Worm (Caenorhabditis elegans): ENCODE measurements around the gene prx-19.

prx-19 gene

DNA sequence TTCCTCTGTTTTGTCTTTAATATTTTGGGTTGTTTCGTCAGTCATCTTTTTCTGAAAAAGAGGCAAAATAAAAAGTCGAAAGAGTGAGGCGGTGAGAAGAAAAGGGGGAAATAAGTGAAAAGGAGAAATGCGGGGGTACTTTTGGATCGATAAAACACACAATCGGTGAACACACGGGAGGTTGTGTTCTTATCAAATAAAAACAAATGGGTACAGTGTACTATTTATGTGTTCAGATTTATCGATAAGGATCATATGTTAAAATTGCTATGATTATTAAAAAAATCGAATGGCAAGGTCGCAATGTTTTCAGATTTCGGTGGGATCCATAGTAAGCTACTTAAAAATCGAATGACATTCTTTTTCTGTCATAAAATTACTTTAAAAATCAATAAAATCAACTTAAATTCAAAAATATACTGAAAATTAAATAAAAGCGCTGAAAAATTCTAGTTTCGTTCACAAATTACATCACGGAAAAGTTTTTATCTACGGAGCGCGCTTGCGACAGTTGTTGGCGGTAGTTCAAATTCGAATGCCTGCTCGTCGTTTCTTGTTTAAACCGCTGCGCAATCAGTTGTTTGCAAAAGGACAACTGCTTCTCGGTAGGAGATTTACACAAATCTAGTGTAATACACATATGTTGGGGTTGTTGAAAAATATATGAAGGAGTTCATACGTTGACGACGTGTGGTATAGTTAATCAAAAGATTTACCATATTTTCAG is at the start of gene prx-19:
Gene prx-19 (minus strand): TSS at position 51 of the 727 bp plus-strand sequence.
- TF ChIP-seq W03F9.2 (tag; optimal IDR thresholded peaks at IDR 0.05) (no peak), dao-5 (tag; optimal IDR thresholded peaks at IDR 0.05) (no peak), him-1 (tag; optimal IDR thresholded peaks at IDR 0.05) (no peak)

DNA sequence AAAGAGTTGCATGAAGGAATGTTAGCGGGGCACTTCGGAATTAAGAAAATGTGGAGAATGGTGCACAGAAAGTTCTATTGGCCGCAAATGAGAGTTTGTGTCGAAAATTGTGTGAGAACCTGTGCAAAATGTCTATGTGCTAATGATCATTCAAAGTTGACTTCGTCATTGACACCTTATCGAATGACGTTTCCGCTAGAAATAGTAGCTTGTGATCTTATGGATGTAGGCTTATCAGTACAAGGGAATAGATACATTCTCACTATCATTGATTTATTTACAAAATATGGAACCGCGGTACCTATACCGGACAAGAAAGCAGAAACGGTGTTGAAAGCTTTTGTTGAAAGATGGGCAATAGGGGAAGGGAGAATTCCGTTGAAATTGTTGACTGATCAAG is 49.4 kb upstream of the prx-19 start:
- no peak for TF ChIP-seq W03F9.2 (tag; optimal IDR thresholded peaks at IDR 0.05)
- TF ChIP-seq dao-5 (tag; optimal IDR thresholded peaks at IDR 0.05), result no peak
- TF ChIP-seq him-1 (tag; optimal IDR thresholded peaks at IDR 0.05), result no peak

DNA sequence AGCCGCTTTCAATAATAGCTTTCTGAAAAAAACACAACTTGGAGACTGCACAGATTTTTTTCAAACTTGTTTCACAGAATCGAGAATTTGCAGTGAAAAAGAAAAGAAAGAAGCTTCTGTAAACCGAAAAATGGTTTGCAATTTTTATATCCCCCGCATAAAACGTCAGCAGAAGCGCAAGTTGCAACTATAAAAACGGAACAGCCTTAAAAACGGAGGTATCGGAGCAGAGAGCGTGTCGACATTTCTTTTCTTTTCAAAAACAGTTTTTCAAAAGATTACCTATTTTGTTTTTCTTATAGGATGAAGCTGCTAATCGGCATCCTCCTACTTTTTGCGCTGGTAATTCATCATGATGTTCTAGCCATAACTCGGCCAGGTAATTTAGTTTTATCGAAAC is 42.9 kb upstream of the prx-19 start, which contains the start of gene plg-1:
Gene plg-1 (plus strand): TSS at position 301 of the 400 bp plus-strand sequence.
- no peak for TF ChIP-seq him-1 (tag; optimal IDR thresholded peaks at IDR 0.05)
- TF ChIP-seq dao-5 (tag; optimal IDR thresholded peaks at IDR 0.05), result no peak
- TF ChIP-seq W03F9.2 (tag; optimal IDR thresholded peaks at IDR 0.05), result no peak

DNA sequence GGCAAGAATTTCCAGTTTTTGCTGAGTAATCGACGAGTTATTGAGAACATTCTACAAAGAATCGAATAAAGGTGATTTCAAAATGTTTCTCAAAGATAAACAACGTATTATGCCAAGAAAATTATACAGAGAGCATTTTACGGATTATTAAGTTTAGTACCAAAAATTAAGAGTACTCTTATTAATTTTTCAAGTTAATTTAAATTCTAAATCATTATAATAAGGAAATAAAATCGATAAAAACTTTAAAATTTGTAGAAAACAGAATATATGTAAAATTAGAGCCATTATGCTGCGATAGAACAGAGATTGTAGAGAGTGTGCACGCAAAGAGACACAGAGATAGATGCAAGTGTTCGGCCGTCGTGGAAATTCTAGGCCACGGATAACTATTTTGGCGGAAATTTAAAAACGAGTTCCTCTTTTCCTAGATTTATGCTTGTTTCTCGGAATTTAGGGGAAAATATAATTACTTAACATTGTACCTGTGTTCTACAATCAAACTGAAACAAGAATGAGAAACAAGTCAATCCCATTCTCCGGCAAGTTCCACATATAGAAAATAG is 41.5 kb upstream of the prx-19 start, which contains the start of gene F44E2.9:
Gene F44E2.9 (minus strand): TSS at position 51 of the 566 bp plus-strand sequence.
- TF ChIP-seq dao-5 (tag; optimal IDR thresholded peaks at IDR 0.05) (no peak), W03F9.2 (tag; optimal IDR thresholded peaks at IDR 0.05) (peak; percentile 85)

DNA sequence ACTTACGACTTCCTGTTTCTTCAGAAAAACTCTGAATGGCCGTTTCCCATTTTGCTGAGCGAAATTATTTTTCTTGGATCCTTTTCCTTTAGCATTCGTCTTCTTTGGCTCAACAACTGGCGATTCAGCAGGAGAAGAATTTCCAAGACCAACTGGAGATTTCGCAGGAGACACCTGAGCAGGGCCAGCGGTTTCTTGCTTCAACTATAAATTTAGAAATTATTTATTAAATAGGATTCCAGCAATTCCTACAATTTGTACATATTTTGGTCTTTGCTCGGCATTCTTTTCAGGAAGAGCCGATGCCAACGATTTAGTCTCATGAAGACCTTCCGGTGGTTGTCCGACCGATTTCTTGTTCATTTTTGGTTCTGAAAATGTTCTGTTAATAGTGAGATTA is 40.4 kb upstream of the prx-19 start, which contains the start of gene F44E2.8:
Gene F44E2.8 (minus strand): TSS at position 371 of the 400 bp plus-strand sequence.
- no peak for TF ChIP-seq W03F9.2 (tag; optimal IDR thresholded peaks at IDR 0.05)
- no peak for TF ChIP-seq dao-5 (tag; optimal IDR thresholded peaks at IDR 0.05)
- no peak for TF ChIP-seq him-1 (tag; optimal IDR thresholded peaks at IDR 0.05)

DNA sequence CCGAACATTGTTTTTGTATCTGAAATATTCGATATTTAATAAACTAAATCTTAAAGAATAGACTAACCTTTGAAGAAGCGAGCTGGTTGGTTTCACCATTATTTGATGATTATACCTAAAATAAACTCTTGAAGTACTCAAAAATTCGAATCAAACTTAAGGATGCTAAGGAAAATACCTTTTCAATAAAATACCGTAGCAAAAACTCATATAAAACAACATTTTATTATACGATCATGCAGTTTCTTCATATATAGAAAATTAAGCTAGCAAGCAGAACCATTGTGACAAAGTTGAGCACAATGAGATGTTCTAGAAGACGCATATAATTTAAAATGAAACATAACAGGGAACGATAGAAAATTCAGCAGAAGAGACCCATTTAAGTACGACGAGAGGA is 39.3 kb upstream of the prx-19 start, which contains the start of gene F44E2.7:
Gene F44E2.7 (minus strand): TSS at position 101 of the 400 bp plus-strand sequence.
- TF ChIP-seq him-1 (tag; optimal IDR thresholded peaks at IDR 0.05), result no peak

DNA sequence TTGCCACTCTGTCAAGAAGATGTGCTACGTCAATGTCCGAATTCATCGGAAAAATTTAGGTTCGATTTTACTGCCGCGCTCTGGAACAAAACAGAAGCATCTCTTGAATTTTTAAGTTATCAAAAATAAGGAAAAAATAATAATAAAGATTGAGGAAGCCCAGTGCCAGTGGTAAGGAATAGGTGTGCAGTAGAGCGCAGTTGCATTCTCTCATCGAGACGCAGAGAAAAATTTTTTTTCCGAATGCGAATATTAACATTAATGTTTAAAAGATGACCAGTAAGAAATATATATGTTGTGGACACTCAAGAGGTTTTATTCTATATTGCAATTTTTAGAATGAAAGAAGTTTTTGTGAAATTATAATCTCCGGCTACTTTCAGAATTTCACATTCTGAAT is 38.6 kb upstream of the prx-19 start:
- TF ChIP-seq him-1 (tag; optimal IDR thresholded peaks at IDR 0.05) (no peak), dao-5 (tag; optimal IDR thresholded peaks at IDR 0.05) (no peak), W03F9.2 (tag; optimal IDR thresholded peaks at IDR 0.05) (peak; percentile 73)

DNA sequence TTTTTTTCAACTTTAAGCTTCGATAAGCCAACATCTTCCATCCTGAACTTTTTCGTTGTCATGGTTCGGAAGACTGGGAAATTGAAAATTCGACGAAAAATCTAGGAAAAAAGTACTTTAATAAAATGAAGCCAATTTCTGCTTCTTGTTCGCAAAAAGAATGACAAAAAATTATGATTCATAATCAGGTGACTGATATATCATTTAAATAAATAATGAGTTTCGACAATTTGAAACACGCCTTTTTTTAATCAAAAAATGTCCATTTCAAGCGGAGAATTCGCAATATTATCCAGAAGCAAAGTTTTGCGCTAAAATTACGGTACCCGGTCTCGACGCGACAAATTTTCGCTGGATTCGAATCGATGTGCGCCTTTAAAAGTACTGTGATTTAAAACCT is 36.0 kb upstream of the prx-19 start, which contains the start of gene F44E2.6:
Gene F44E2.6 (minus strand): TSS at position 101 of the 400 bp plus-strand sequence.
- TF ChIP-seq him-1 (tag; optimal IDR thresholded peaks at IDR 0.05) (no peak), W03F9.2 (tag; optimal IDR thresholded peaks at IDR 0.05) (no peak), dao-5 (tag; optimal IDR thresholded peaks at IDR 0.05) (no peak)

DNA sequence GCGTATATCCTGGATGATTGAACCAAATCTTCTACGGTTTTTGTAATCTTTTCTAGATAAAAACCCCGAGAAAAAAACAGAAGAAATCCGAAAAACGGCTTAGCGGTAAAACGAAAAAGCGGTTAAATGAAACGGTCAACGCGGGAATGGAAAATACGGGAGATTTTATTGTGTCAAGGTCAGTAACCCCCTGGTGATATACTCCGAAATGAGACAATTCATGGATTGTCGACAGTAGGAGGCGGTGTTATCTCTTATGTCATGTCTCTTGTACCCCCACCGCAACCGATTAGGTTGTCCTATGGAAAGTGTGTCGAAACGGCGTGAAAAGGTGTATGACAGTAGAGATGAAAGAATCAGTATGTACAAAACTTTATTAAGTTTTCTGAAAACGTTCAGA is 35.0 kb upstream of the prx-19 start:
- TF ChIP-seq dao-5 (tag; optimal IDR thresholded peaks at IDR 0.05) (no peak), him-1 (tag; optimal IDR thresholded peaks at IDR 0.05) (no peak), W03F9.2 (tag; optimal IDR thresholded peaks at IDR 0.05) (no peak)

DNA sequence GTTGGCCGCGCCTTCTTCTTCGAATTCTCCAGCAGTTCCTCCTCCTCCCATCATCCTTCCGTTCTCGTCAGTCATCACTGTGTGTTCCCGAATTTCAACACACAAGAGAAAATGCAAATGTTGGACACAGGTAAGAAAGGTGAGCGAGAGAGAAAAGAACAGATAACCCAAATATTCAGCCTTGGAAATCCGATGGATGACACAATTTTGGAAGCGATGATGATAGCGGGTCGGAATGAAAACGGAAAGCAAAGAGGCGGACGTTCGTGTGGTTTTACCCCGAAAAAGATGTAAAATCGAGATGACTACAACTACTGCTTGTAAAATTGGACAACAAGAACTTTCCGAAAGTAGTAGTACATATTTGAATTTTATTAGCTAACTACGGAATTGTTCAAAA is 30.7 kb upstream of the prx-19 start:
- TF ChIP-seq W03F9.2 (tag; optimal IDR thresholded peaks at IDR 0.05) (no peak), dao-5 (tag; optimal IDR thresholded peaks at IDR 0.05) (no peak), him-1 (tag; optimal IDR thresholded peaks at IDR 0.05) (no peak)

DNA sequence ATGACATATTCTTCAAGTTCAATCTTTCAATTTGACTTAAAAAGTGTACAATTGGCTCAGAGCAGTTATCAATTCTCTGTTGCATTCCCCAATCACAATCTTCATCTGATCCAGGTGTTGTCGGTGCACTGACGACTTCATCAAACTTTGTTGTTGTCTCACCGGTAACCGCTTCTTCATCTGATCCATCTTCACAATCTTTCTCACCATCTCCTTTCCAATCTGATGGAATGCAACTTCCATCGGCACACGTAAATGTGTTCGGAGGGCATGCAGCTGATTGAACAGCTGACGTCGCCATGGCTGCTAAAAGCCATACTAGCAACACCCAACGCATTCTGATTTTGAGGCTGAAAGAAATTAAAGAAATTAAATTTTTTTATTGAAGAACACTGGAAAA is 29.0 kb upstream of the prx-19 start, which contains the start of gene F44E2.4:
Gene F44E2.4 (minus strand): TSS at position 350 of the 400 bp plus-strand sequence.
- no peak for TF ChIP-seq dao-5 (tag; optimal IDR thresholded peaks at IDR 0.05)
- TF ChIP-seq him-1 (tag; optimal IDR thresholded peaks at IDR 0.05), result no peak
- no peak for TF ChIP-seq W03F9.2 (tag; optimal IDR thresholded peaks at IDR 0.05)

DNA sequence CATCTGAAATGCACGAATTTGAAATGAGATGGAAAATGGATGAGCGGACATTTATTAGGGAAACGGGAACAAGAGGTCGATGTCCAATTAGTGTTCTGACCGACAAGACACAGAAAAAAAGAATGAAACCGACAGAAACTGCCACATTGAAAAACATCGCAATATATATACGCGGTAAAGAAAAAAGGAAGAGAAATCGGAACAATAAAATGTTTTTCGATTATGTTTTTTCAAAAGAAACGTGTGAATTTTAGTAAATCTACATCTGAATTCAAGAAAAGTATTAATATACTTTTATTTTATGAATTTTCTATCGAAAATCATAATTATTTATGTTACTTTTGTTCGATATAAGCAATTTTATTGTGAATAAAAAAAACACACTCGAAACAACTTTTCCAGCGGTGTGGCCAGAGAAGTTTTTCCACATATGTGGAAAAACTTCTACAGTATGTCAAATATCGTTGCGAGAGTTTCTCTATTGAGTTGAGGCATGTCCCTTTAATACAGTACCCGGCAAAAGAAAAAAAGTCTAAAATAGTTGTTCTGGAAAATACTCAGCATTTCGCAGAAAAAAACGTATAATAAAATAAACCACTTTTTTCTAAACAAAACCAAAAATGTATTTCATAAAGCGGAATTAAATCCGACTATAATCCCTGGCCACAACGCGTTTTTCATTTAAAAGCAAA is 22.1 kb upstream of the prx-19 start, which contains the start of gene F44E2.10:
Gene F44E2.10 (minus strand): TSS at position 51 of the 692 bp plus-strand sequence.
- TF ChIP-seq dao-5 (tag; optimal IDR thresholded peaks at IDR 0.05) (no peak), W03F9.2 (tag; optimal IDR thresholded peaks at IDR 0.05) (no peak), him-1 (tag; optimal IDR thresholded peaks at IDR 0.05) (no peak)

DNA sequence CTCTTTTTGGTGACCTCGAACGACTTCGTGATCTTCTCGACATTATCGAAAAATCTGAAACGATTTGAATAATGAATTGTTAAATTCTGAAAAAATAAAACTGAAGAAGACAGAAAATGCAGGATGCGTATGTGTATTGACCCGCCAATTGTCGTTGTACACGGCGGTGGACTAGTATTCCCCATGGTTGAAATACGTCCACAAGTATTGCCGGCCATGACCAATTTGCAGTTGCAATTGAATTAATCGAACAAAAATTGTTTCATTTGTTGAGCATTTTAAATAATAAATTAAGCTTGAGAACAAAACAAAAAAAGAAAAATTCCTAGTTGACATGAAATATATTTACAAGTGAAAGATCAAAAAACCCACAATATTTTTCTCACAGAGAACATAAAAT is 20.1 kb upstream of the prx-19 start, which contains the start of gene F44E2.3:
Gene F44E2.3 (minus strand): TSS at position 61 of the 400 bp plus-strand sequence.
- TF ChIP-seq dao-5 (tag; optimal IDR thresholded peaks at IDR 0.05), result no peak
- TF ChIP-seq W03F9.2 (tag; optimal IDR thresholded peaks at IDR 0.05), result no peak
- no peak for TF ChIP-seq him-1 (tag; optimal IDR thresholded peaks at IDR 0.05)

DNA sequence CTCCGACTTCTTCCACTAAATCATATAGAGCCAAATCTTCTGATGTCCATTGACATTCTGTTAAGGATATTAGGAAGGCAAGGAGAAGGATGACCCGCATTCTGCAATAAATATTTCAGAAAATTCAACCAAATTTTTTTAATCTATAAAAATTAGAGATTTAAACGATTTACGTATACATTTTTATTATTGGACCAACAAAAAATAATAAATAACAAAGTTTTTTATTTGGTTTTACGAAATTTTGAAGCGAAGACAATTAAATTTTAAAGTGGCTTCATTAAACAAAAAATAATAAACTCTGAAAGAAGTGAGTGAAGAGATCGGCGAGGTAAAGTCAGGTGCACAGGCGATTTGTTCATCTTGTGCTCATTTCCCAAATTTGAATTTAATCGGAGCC is 18.0 kb upstream of the prx-19 start, which contains the start of gene F54F2.9:
Gene F54F2.9 (minus strand): TSS at position 101 of the 400 bp plus-strand sequence.
- TF ChIP-seq W03F9.2 (tag; optimal IDR thresholded peaks at IDR 0.05) (no peak), dao-5 (tag; optimal IDR thresholded peaks at IDR 0.05) (no peak), him-1 (tag; optimal IDR thresholded peaks at IDR 0.05) (no peak)

All from whole organism, L4/young adult.